Fruit fly (Drosophila melanogaster) whole organism, embryonic: ENCODE results near the gene Noc2.

ENCODE experiments used
- Abd-B ChIP-seq: fragments of 200-800 bp; sonication (Bioruptor generic); optimal IDR thresholded peaks from 2 replicates; lab custom pipeline; 2018; ENCODE audit warnings: missing biosample characterization, mild to moderate bottlenecking, missing genetic modification characterization, moderate library complexity
- Aef1 ChIP-seq: fragments of 200-800 bp; sonication (Bioruptor generic); IDR thresholded peaks from 3 replicates; pipeline ENCODE4 v1.3.6; 2022; ENCODE audit warnings: missing biosample characterization, missing genetic modification characterization
- Atf6 ChIP-seq: fragments of 200-800 bp; sonication (Bioruptor generic); IDR thresholded peaks from 2 replicates; pipeline ENCODE4 v1.3.6; 2022; ENCODE audit warnings: missing biosample characterization, missing genetic modification characterization
- Bgb ChIP-seq: fragments of 200-800 bp; sonication (Bioruptor generic); IDR thresholded peaks from 2 replicates; pipeline ENCODE4 v1.3.6; 2022; ENCODE audit warnings: missing biosample characterization, missing genetic modification characterization; ENCODE audit not compliant: partially characterized antibody
- CG10366 ChIP-seq: fragments of 200-800 bp; sonication (Bioruptor generic); IDR thresholded peaks from 2 replicates; pipeline ENCODE4 v1.3.6; 2022; ENCODE audit warnings: missing biosample characterization, missing genetic modification characterization
- CG11456 ChIP-seq: fragments of 200-800 bp; sonication (Bioruptor generic); IDR thresholded peaks from 3 replicates; pipeline ENCODE4 v1.3.6; 2022; ENCODE audit warnings: missing biosample characterization, missing genetic modification characterization
- CG12219 ChIP-seq: fragments of 200-800 bp; sonication (Bioruptor generic); optimal IDR thresholded peaks from 3 replicates; lab custom pipeline; 2018; ENCODE audit warnings: missing biosample characterization, mild to moderate bottlenecking, missing genetic modification characterization
- CG12942 ChIP-seq: fragments of 200-800 bp; sonication (Bioruptor generic); optimal IDR thresholded peaks from 3 replicates; lab custom pipeline; 2016; ENCODE audit warnings: missing biosample characterization, missing genetic modification characterization
- CG14014 ChIP-seq: fragments of 200-800 bp; sonication (Bioruptor generic); IDR thresholded peaks from 2 replicates; pipeline ENCODE4 v1.3.6; 2022; ENCODE audit warnings: missing biosample characterization, missing genetic modification characterization
- CG14050 ChIP-seq: fragments of 200-800 bp; sonication (Bioruptor generic); IDR thresholded peaks from 3 replicates; pipeline ENCODE4 v1.3.6; 2022; ENCODE audit warnings: missing biosample characterization, missing genetic modification characterization
- CG16813 ChIP-seq: fragments of 200-800 bp; sonication (Bioruptor generic); IDR thresholded peaks from 3 replicates; pipeline ENCODE4 v1.3.6; 2022; ENCODE audit warnings: missing biosample characterization, missing genetic modification characterization; ENCODE audit not compliant: partially characterized antibody
- CG16863 ChIP-seq: fragments of 200-800 bp; sonication (Bioruptor generic); optimal IDR thresholded peaks from 3 replicates; lab custom pipeline; 2016; ENCODE audit warnings: missing biosample characterization, missing genetic modification characterization
- CG2199 ChIP-seq: fragments of 200-800 bp; sonication (Bioruptor generic); IDR thresholded peaks from 3 replicates; pipeline ENCODE4 v1.3.6; 2022; ENCODE audit warnings: missing biosample characterization, missing genetic modification characterization
- CG31441 ChIP-seq: fragments of 200-800 bp; sonication (Bioruptor generic); IDR thresholded peaks from 2 replicates; pipeline ENCODE4 v1.3.6; 2022; ENCODE audit warnings: missing biosample characterization, missing genetic modification characterization
- CG32772 ChIP-seq: fragments of 200-800 bp; sonication (Bioruptor generic); IDR thresholded peaks from 2 replicates; pipeline ENCODE4 v1.3.6; 2022; ENCODE audit warnings: missing biosample characterization, missing genetic modification characterization
- CG3407 ChIP-seq: fragments of 200-800 bp; sonication (Bioruptor generic); optimal IDR thresholded peaks from 2 replicates; lab custom pipeline; 2018; ENCODE audit warnings: missing biosample characterization, mild to moderate bottlenecking, missing genetic modification characterization
- CG34376 ChIP-seq: fragments of 200-800 bp; sonication (Bioruptor generic); optimal IDR thresholded peaks from 2 replicates; lab custom pipeline; 2018; ENCODE audit warnings: missing biosample characterization, mild to moderate bottlenecking, missing genetic modification characterization
- CG34422 ChIP-seq: fragments of 200-800 bp; sonication (Bioruptor generic); IDR thresholded peaks from 3 replicates; pipeline ENCODE4 v1.3.6; 2022; ENCODE audit warnings: missing biosample characterization, missing genetic modification characterization
- CG6654 ChIP-seq: fragments of 200-800 bp; sonication (Bioruptor generic); optimal IDR thresholded peaks from 2 replicates; lab custom pipeline; 2017; ENCODE audit warnings: missing biosample characterization, mild to moderate bottlenecking, missing genetic modification characterization
- CG8388 ChIP-seq: fragments of 200-800 bp; sonication (Bioruptor generic); optimal IDR thresholded peaks from 2 replicates; lab custom pipeline; 2019; ENCODE audit warnings: missing biosample characterization, mild to moderate bottlenecking, missing genetic modification characterization, moderate library complexity
- CG8765 ChIP-seq: fragments of 200-800 bp; sonication (Bioruptor generic); IDR thresholded peaks from 2 replicates; pipeline ENCODE4 v1.3.6; 2022; ENCODE audit warnings: missing biosample characterization, missing genetic modification characterization
- CG8944 ChIP-seq: fragments of 200-800 bp; sonication (Bioruptor generic); optimal IDR thresholded peaks from 3 replicates; lab custom pipeline; 2016; ENCODE audit warnings: missing biosample characterization, missing genetic modification characterization
- D19A ChIP-seq: fragments of 200-800 bp; optimal IDR thresholded peaks from 3 replicates; lab custom pipeline; 2019; ENCODE audit warnings: missing biosample characterization, mild to moderate bottlenecking, missing genetic modification characterization, moderate library complexity
- Meics ChIP-seq: fragments of 200-800 bp; sonication (Bioruptor generic); optimal IDR thresholded peaks from 2 replicates; lab custom pipeline; 2017; ENCODE audit warnings: missing biosample characterization, mild to moderate bottlenecking, missing genetic modification characterization
- NK7.1 ChIP-seq: fragments of 200-800 bp; sonication (Bioruptor generic); optimal IDR thresholded peaks from 3 replicates; lab custom pipeline; 2016; ENCODE audit warnings: missing biosample characterization, missing genetic modification characterization
- Sox102F ChIP-seq: fragments of 200-800 bp; sonication (Bioruptor generic); optimal IDR thresholded peaks from 2 replicates; lab custom pipeline; 2018; ENCODE audit warnings: missing biosample characterization, mild to moderate bottlenecking, missing genetic modification characterization, moderate library complexity
- Stat92E ChIP-seq, 3 experiments: fragments of >200 bp in 2 of 3; fragments of 200-800 bp in 1 of 3; sonication (Bioruptor generic) in 1 of 3; optimal IDR thresholded peaks; 2 replicates each; lab custom pipeline; 2017 to 2019; ENCODE audit warnings: missing biosample characterization in 3 of 3, missing genetic modification characterization in 3 of 3, mild to moderate bottlenecking in 1 of 3, moderate library complexity in 1 of 3
- ap ChIP-seq: fragments of 200-800 bp; sonication (Bioruptor generic); IDR thresholded peaks from 2 replicates; pipeline ENCODE4 v1.3.6; 2022; ENCODE audit warnings: missing biosample characterization, missing genetic modification characterization
- ato ChIP-seq: fragments of 200-800 bp; sonication (Bioruptor generic); IDR thresholded peaks from 2 replicates; pipeline ENCODE4 v1.3.6; 2022; ENCODE audit warnings: missing biosample characterization, missing genetic modification characterization; ENCODE audit not compliant: partially characterized antibody
- bcd ChIP-seq: fragments of 200-800 bp; sonication (Bioruptor generic); optimal IDR thresholded peaks from 2 replicates; lab custom pipeline; 2017; ENCODE audit warnings: missing biosample characterization, mild to moderate bottlenecking, missing genetic modification characterization
- danr ChIP-seq: fragments of 200-800 bp; sonication (Bioruptor generic); IDR thresholded peaks from 2 replicates; pipeline ENCODE4 v1.3.6; 2022; ENCODE audit warnings: missing biosample characterization, missing genetic modification characterization
- dmrt99B ChIP-seq: fragments of 200-800 bp; sonication (Bioruptor generic); optimal IDR thresholded peaks from 2 replicates; lab custom pipeline; 2018; ENCODE audit warnings: missing biosample characterization, mild to moderate bottlenecking, missing genetic modification characterization, moderate library complexity
- eyg ChIP-seq: fragments of 200-800 bp; sonication (Bioruptor generic); optimal IDR thresholded peaks from 3 replicates; lab custom pipeline; 2016; ENCODE audit warnings: missing biosample characterization, missing genetic modification characterization
- h ChIP-seq: fragments of >200 bp; optimal IDR thresholded peaks from 2 replicates; lab custom pipeline; 2017
- hth ChIP-seq: fragments of >200 bp; optimal IDR thresholded peaks from 2 replicates; lab custom pipeline; 2017; ENCODE audit warnings: inconsistent platforms
- insv ChIP-seq, 2 experiments: fragments of 200-800 bp; sonication (Bioruptor generic); optimal IDR thresholded peaks; 3 replicates each; lab custom pipeline; 2016 to 2018; ENCODE audit warnings: missing biosample characterization in 2 of 2, missing genetic modification characterization in 2 of 2
- jigr1 ChIP-seq: fragments of 200-800 bp; sonication (Bioruptor generic); IDR thresholded peaks from 3 replicates; pipeline ENCODE4 v1.3.6; 2022; ENCODE audit warnings: missing biosample characterization, missing genetic modification characterization
- kay ChIP-seq: fragments of 200-800 bp; sonication (Bioruptor generic); optimal IDR thresholded peaks from 2 replicates; lab custom pipeline; 2016; ENCODE audit warnings: missing biosample characterization, missing genetic modification characterization
- mam ChIP-seq: fragments of 200-800 bp; sonication (Bioruptor generic); optimal IDR thresholded peaks from 3 replicates; lab custom pipeline; 2016; ENCODE audit warnings: missing biosample characterization, missing genetic modification characterization
- nom ChIP-seq: fragments of 200-800 bp; sonication (Bioruptor generic); optimal IDR thresholded peaks from 2 replicates; lab custom pipeline; 2017; ENCODE audit warnings: missing biosample characterization, missing genetic modification characterization, mild to moderate bottlenecking, moderate library complexity, missing genetic modification reagents
- otp ChIP-seq: fragments of 200-800 bp; sonication (Bioruptor generic); IDR thresholded peaks from 3 replicates; pipeline ENCODE4, ENCODE4 v1.3.6; 2022; ENCODE audit warnings: missing biosample characterization, missing genetic modification characterization
- peb ChIP-seq: fragments of 200-800 bp; sonication (Bioruptor generic); IDR thresholded peaks from 2 replicates; pipeline ENCODE4 v1.3.6; 2022; ENCODE audit warnings: missing biosample characterization, missing genetic modification characterization
- pros ChIP-seq: fragments of 200-800 bp; sonication (Bioruptor generic); optimal IDR thresholded peaks from 3 replicates; lab custom pipeline; 2019; ENCODE audit warnings: missing biosample characterization, mild to moderate bottlenecking, missing genetic modification characterization, moderate library complexity
- sd ChIP-seq: fragments of 200-800 bp; sonication (Bioruptor generic); optimal IDR thresholded peaks from 3 replicates; lab custom pipeline; 2018; ENCODE audit warnings: missing biosample characterization, mild to moderate bottlenecking, missing genetic modification characterization, moderate library complexity
- so ChIP-seq: fragments of 200-800 bp; sonication (Bioruptor generic); IDR thresholded peaks from 3 replicates; pipeline ENCODE4 v1.3.6; 2022; ENCODE audit warnings: missing biosample characterization, missing genetic modification characterization
- toy ChIP-seq: fragments of 200-800 bp; sonication (Bioruptor generic); IDR thresholded peaks from 2 replicates; pipeline ENCODE4 v1.3.6; 2022; ENCODE audit warnings: missing biosample characterization, missing genetic modification characterization
- trh ChIP-seq: fragments of 200-800 bp; sonication (Bioruptor generic); optimal IDR thresholded peaks from 2 replicates; lab custom pipeline; 2016; ENCODE audit warnings: missing biosample characterization, missing genetic modification characterization
- unpg ChIP-seq: fragments of 200-800 bp; sonication (Bioruptor generic); optimal IDR thresholded peaks from 3 replicates; lab custom pipeline; 2018; ENCODE audit warnings: missing biosample characterization, mild to moderate bottlenecking, missing genetic modification characterization, moderate library complexity
- zen ChIP-seq: fragments of 200-800 bp; sonication (Bioruptor generic); optimal IDR thresholded peaks from 3 replicates; lab custom pipeline; 2018; ENCODE audit warnings: missing biosample characterization, mild to moderate bottlenecking, missing genetic modification characterization, moderate library complexity

Gene Noc2

dm6 chr2L:21200275-21200674, 36.8 kb downstream of the Noc2 start, which contains the start of gene CG31624:
Gene CG31624, minus strand, starts transcription at chr2L:21200375.
- TF ChIP-seq CG12219 (GFP tag; lab: Kevin White, UChicago) (no peak), NK7.1 (no peak), kay (GFP tag; lab: Kevin White, UChicago) (no peak), danr (no peak), CG11456 (GFP tag; lab: Robert Waterston, UW) (no peak), zen (tag; lab: Kevin White, UChicago) (no peak), CG16863 (GFP tag; lab: Kevin White, UChicago) (no peak), CG16813 (GFP tag; lab: Robert Waterston, UW) (no peak), CG34376 (GFP tag; lab: Kevin White, UChicago) (no peak), CG31441 (GFP tag; lab: Robert Waterston, UW) (no peak), CG34422 (GFP tag; lab: Robert Waterston, UW) (no peak), jigr1 (GFP tag; lab: Robert Waterston, UW) (no peak), dmrt99B (tag; lab: Kevin White, UChicago) (no peak), trh (GFP tag; lab: Kevin White, UChicago) (no peak), Sox102F (no peak), nom (GFP tag; lab: Kevin White, UChicago) (no peak), hth (no peak), sd (tag; lab: Kevin White, UChicago) (no peak), Meics (GFP tag; lab: Kevin White, UChicago) (no peak), Atf6 (no peak)

- no peak for TF ChIP-seq eyg (GFP tag; lab: Kevin White, UChicago)
- no peak for TF ChIP-seq CG3407 (GFP tag; lab: Kevin White, UChicago)
- no peak for TF ChIP-seq Aef1 (GFP tag; lab: Robert Waterston, UW)
- no peak for TF ChIP-seq otp (GFP tag; lab: Robert Waterston, UW)
- no peak for TF ChIP-seq ap (GFP tag; lab: Robert Waterston, UW)
- no peak for TF ChIP-seq CG6654 (GFP tag; lab: Kevin White, UChicago)
- TF ChIP-seq ato (GFP tag; lab: Robert Waterston, UW): no peak
- TF ChIP-seq CG14014 (GFP tag; lab: Robert Waterston, UW): no peak
- TF ChIP-seq so: no peak
- no peak for TF ChIP-seq CG8388 (GFP tag; lab: Kevin White, UChicago)
- TF ChIP-seq toy: no peak
- TF ChIP-seq Bgb: no peak
- TF ChIP-seq unpg (GFP tag; lab: Kevin White, UChicago): no peak
- no peak for TF ChIP-seq insv (GFP tag; optimal IDR thresholded peaks at IDR 0.05; lab: Kevin White, UChicago)
- no peak for TF ChIP-seq bcd (GFP tag; lab: Kevin White, UChicago)
Observed at dm6 chr2L:21202702-21203101, 39.3 kb downstream of the Noc2 start, which contains the start of gene CG31988. Gene CG31988, minus strand, starts transcription at chr2L:21202802.

dm6 chr2L:21206193-21206592, 42.8 kb downstream of the Noc2 start, which contains the start of gene clumsy:
Gene clumsy, plus strand, starts transcription at chr2L:21206493.
- TF ChIP-seq CG2199 (GFP tag; lab: Robert Waterston, UW) (peak; percentile 23; the same call in 1 of the 3 replicates), CG10366 (GFP tag; lab: Robert Waterston, UW) (no peak)

dm6 chr2L:21214961-21215362, 51.5 kb downstream of the Noc2 start:
- TF ChIP-seq pros (peak; percentile 87), CG32772 (GFP tag; lab: Robert Waterston, UW) (no peak), CG14050 (0 out of 3 replicates have a peak, but pooled peaks have one; percentile 12), D19A (peak; percentile 29), h (lab: Kevin White, UChicago) (no peak), CG8765 (GFP tag; lab: Robert Waterston, UW) (peak; percentile 41; the same call in 1 of the 2 replicates), mam (GFP tag; lab: Kevin White, UChicago) (peak; percentile 19), Abd-B (GFP tag; lab: Kevin White, UChicago) (no peak), CG8944 (GFP tag; lab: Kevin White, UChicago) (peak; percentile 47), CG12942 (peak; percentile 5), Stat92E (GFP tag; optimal IDR thresholded peaks at IDR 0.05; lab: Kevin White, UChicago) (peak in 1 of 3 experiments; percentile 57), peb (0 out of 2 replicates have a peak, but pooled peaks have one; percentile 7), insv (GFP tag; optimal IDR thresholded peaks at IDR 0.05; lab: Kevin White, UChicago) (peak in 1 of 2 experiments; percentile 0)
